Worm (Caenorhabditis elegans) whole organism, L1 larva: Measurements from ENCODE around the gene gad-2.

Experiments used
- aha-1 ChIP-seq: fragments of 150-350 bp; optimal IDR thresholded peaks from 2 replicates; lab custom pipeline; 2014; ENCODE audit warnings: missing biosample characterization, missing genetic modification characterization
- fkh-10 ChIP-seq: sonication (generic microtip); optimal IDR thresholded peaks from 2 replicates; lab custom pipeline; 2017; ENCODE audit warnings: missing biosample characterization, missing genetic modification reagents, missing genetic modification characterization
- fos-1 ChIP-seq: fragments of 150-350 bp; optimal IDR thresholded peaks from 2 replicates; lab custom pipeline; 2014; ENCODE audit warnings: missing biosample characterization, missing genetic modification characterization
- grh-1 ChIP-seq: fragments of 200-800 bp; sonication (Bioruptor generic); IDR thresholded peaks from 2 replicates; pipeline ENCODE4 v1.3.6; 2022; ENCODE audit warnings: missing genetic modification reagents, missing genetic modification characterization, missing compliant biosample characterization
- lir-3 ChIP-seq: sonication (generic microtip); optimal IDR thresholded peaks from 2 replicates; lab custom pipeline; 2016; ENCODE audit warnings: mild to moderate bottlenecking, missing genetic modification characterization, moderate library complexity, missing compliant biosample characterization; ENCODE audit not compliant: poor library complexity
- mab-9 ChIP-seq: fragments of 200-800 bp; sonication (Bioruptor generic); IDR thresholded peaks from 2 replicates; pipeline ENCODE4 v1.3.6; 2022; ENCODE audit warnings: missing genetic modification reagents, missing genetic modification characterization, missing compliant biosample characterization
- mdl-1 ChIP-seq, 2 experiments: fragments of 150-350 bp; optimal IDR thresholded peaks; 2 replicates each; lab custom pipeline; 2014 to 2017; ENCODE audit warnings: missing biosample characterization in 2 of 2, missing genetic modification characterization in 2 of 2, inconsistent platforms in 1 of 2
- nhr-11 ChIP-seq: fragments of 150-350 bp; optimal IDR thresholded peaks from 2 replicates; lab custom pipeline; 2014; ENCODE audit warnings: missing biosample characterization, missing genetic modification characterization
- nhr-20 ChIP-seq: sonication (generic microtip); optimal IDR thresholded peaks from 2 replicates; lab custom pipeline; 2016; ENCODE audit warnings: mild to moderate bottlenecking, missing genetic modification characterization, missing compliant biosample characterization
- snpc-4 ChIP-seq: fragments of 150-350 bp; optimal IDR thresholded peaks from 2 replicates; lab custom pipeline; 2014; ENCODE audit warnings: missing biosample characterization, missing genetic modification characterization

DNA sequence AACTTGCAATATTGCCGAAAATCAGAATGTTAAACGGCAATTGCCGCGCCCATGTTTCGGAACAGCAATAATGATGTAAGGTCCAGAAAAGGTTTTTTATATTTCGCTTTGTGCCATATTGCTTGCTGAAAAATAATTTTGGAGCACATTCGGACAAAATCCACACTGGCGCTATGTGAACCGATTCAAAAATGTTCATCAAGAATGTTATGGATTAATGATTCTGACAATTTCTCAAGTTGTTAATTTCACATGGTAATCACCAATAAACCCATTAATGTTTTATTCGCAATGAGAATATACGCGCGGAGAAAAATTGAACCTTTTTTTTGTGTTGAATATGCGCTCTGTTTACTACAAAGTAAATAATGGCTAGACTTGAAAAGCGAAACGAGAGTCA, 11.3 kb downstream of the gad-2 start:
- no peak for TF ChIP-seq mdl-1 (tag; optimal IDR thresholded peaks at IDR 0.05; lab: Kevin White, UChicago)
- TF ChIP-seq mab-9 (GFP tag; lab: Robert Waterston, UW) = no peak
- no peak for TF ChIP-seq nhr-11 (tag; lab: Kevin White, UChicago)
- no peak for TF ChIP-seq grh-1 (GFP tag; lab: Robert Waterston, UW)
- no peak for TF ChIP-seq nhr-20 (tag; lab: Kevin White, UChicago)
- TF ChIP-seq snpc-4 = no peak
- TF ChIP-seq aha-1 (tag; lab: Kevin White, UChicago) = no peak
- no peak for TF ChIP-seq lir-3 (tag; lab: Kevin White, UChicago)
- TF ChIP-seq fkh-10 (GFP tag; lab: Kevin White, UChicago) = no peak
- TF ChIP-seq fos-1 (tag; lab: Kevin White, UChicago) = no peak
